Fruit fly (Drosophila melanogaster) whole organism, embryonic: ENCODE measurements around the gene CG13084.

Source experiments
- Atf6 ChIP-seq: fragments of 200-800 bp; sonication (Bioruptor generic); IDR thresholded peaks from 2 replicates; pipeline ENCODE4 v1.3.6; 2022; ENCODE audit warnings: missing biosample characterization, missing genetic modification characterization
- BtbVII ChIP-seq: fragments of 200-800 bp; sonication (Bioruptor generic); optimal IDR thresholded peaks from 3 replicates; lab custom pipeline; 2017; ENCODE audit warnings: missing biosample characterization, mild to moderate bottlenecking, missing genetic modification characterization
- CG10959 ChIP-seq: fragments of 200-800 bp; sonication (Bioruptor generic); IDR thresholded peaks from 2 replicates; pipeline ENCODE4 v1.3.6; 2022; ENCODE audit warnings: missing biosample characterization, missing genetic modification characterization
- CG11085 ChIP-seq: fragments of 200-800 bp; sonication (Bioruptor generic); IDR thresholded peaks from 2 replicates; pipeline ENCODE4 v1.3.6; 2022; ENCODE audit warnings: missing biosample characterization, missing genetic modification characterization
- CG11247 ChIP-seq: fragments of 200-800 bp; sonication (Bioruptor generic); IDR thresholded peaks from 2 replicates; pipeline ENCODE4 v1.3.6; 2022; ENCODE audit warnings: missing biosample characterization, missing genetic modification characterization
- CG12155 ChIP-seq: fragments of 200-800 bp; sonication (Bioruptor generic); optimal IDR thresholded peaks from 3 replicates; lab custom pipeline; 2016; ENCODE audit warnings: missing biosample characterization, missing genetic modification characterization
- CG14014 ChIP-seq: fragments of 200-800 bp; sonication (Bioruptor generic); IDR thresholded peaks from 2 replicates; pipeline ENCODE4 v1.3.6; 2022; ENCODE audit warnings: missing biosample characterization, missing genetic modification characterization
- CG14667 ChIP-seq: fragments of 200-800 bp; sonication (Bioruptor generic); IDR thresholded peaks from 2 replicates; pipeline ENCODE4 v1.3.6; 2022; ENCODE audit warnings: missing biosample characterization, missing genetic modification characterization
- CG14860 ChIP-seq: fragments of 200-800 bp; sonication (Bioruptor generic); IDR thresholded peaks from 3 replicates; pipeline ENCODE4 v1.3.6; 2022; ENCODE audit warnings: missing biosample characterization, missing genetic modification characterization; ENCODE audit not compliant: partially characterized antibody
- CG16779 ChIP-seq: fragments of 200-800 bp; sonication (Bioruptor generic); IDR thresholded peaks from 2 replicates; pipeline ENCODE4 v1.3.6; 2022; ENCODE audit warnings: missing biosample characterization, missing genetic modification characterization
- CG31224 ChIP-seq: fragments of 200-800 bp; sonication (Bioruptor generic); IDR thresholded peaks from 2 replicates; pipeline ENCODE4 v1.3.6; 2022; ENCODE audit warnings: missing biosample characterization, missing genetic modification characterization
- CG3163 ChIP-seq: fragments of 200-800 bp; sonication (Bioruptor generic); optimal IDR thresholded peaks from 3 replicates; lab custom pipeline; 2016; ENCODE audit warnings: missing biosample characterization, missing genetic modification characterization
- CG32532 ChIP-seq: fragments of 200-800 bp; sonication (Bioruptor generic); IDR thresholded peaks from 2 replicates; pipeline ENCODE4 v1.3.6; 2022; ENCODE audit warnings: missing biosample characterization, missing genetic modification characterization
- CG4328 ChIP-seq: fragments of 200-800 bp; sonication (Bioruptor generic); optimal IDR thresholded peaks from 3 replicates; lab custom pipeline; 2017; ENCODE audit warnings: missing biosample characterization, missing genetic modification reagents, missing genetic modification characterization
- CG7745 ChIP-seq: fragments of 200-800 bp; sonication (Bioruptor generic); optimal IDR thresholded peaks from 2 replicates; lab custom pipeline; 2018; ENCODE audit warnings: missing biosample characterization, mild to moderate bottlenecking, missing genetic modification characterization, moderate library complexity
- CG7839 ChIP-seq: fragments of 200-800 bp; sonication (Bioruptor generic); optimal IDR thresholded peaks from 3 replicates; lab custom pipeline; 2018; ENCODE audit warnings: missing biosample characterization, mild to moderate bottlenecking, missing genetic modification characterization, moderate library complexity
- CG9932 ChIP-seq: fragments of 200-800 bp; sonication (Bioruptor generic); IDR thresholded peaks from 2 replicates; pipeline ENCODE4 v1.3.6; 2022; ENCODE audit warnings: missing biosample characterization, missing genetic modification characterization
- CTCF ChIP-seq: fragments of 200-800 bp; sonication (Bioruptor generic); optimal IDR thresholded peaks from 2 replicates; lab custom pipeline; 2017; ENCODE audit warnings: missing biosample characterization, mild to moderate bottlenecking, missing genetic modification characterization, moderate library complexity
- D19A ChIP-seq: fragments of 200-800 bp; optimal IDR thresholded peaks from 3 replicates; lab custom pipeline; 2019; ENCODE audit warnings: missing biosample characterization, mild to moderate bottlenecking, missing genetic modification characterization, moderate library complexity
- Dfd ChIP-seq, 2 experiments: fragments of >200 bp; optimal IDR thresholded peaks; 2 replicates each; lab custom pipeline; 2017; ENCODE audit warnings: missing biosample characterization in 2 of 2, missing genetic modification characterization in 2 of 2
- Dref ChIP-seq: fragments of 200-800 bp; sonication (Bioruptor generic); IDR thresholded peaks from 2 replicates; pipeline ENCODE4 v1.3.6; 2022; ENCODE audit warnings: missing biosample characterization, missing genetic modification characterization
- Eip74EF ChIP-seq, 2 experiments: fragments of 200-800 bp in 1 of 2; fragments of >200 bp in 1 of 2; sonication (Bioruptor generic) in 1 of 2; optimal IDR thresholded peaks; 2 replicates each; lab custom pipeline; 2017 to 2019; ENCODE audit warnings: missing biosample characterization in 2 of 2, missing genetic modification characterization in 2 of 2, mild to moderate bottlenecking in 1 of 2, moderate library complexity in 1 of 2
- H15 ChIP-seq: fragments of 200-800 bp; sonication (Bioruptor generic); IDR thresholded peaks from 3 replicates; pipeline ENCODE4 v1.3.6; 2022; ENCODE audit warnings: missing biosample characterization, missing genetic modification characterization
- H2.0 ChIP-seq: fragments of 200-800 bp; sonication (Bioruptor generic); IDR thresholded peaks from 2 replicates; pipeline ENCODE4 v1.3.6; 2022; ENCODE audit warnings: missing biosample characterization, missing genetic modification characterization
- HHEX ChIP-seq: fragments of 200-800 bp; sonication (Bioruptor generic); optimal IDR thresholded peaks from 3 replicates; lab custom pipeline; 2017; ENCODE audit warnings: missing biosample characterization, mild to moderate bottlenecking, missing genetic modification characterization, missing genetic modification reagents
- Hmx ChIP-seq: fragments of 200-800 bp; sonication (Bioruptor generic); optimal IDR thresholded peaks from 2 replicates; lab custom pipeline; 2016; ENCODE audit warnings: missing biosample characterization, missing genetic modification characterization
- Mes4 ChIP-seq: fragments of 200-800 bp; sonication (Bioruptor generic); optimal IDR thresholded peaks from 2 replicates; lab custom pipeline; 2016; ENCODE audit warnings: missing biosample characterization, missing genetic modification characterization
- Myb ChIP-seq: fragments of 200-800 bp; sonication (Bioruptor generic); optimal IDR thresholded peaks from 2 replicates; lab custom pipeline; 2016; ENCODE audit warnings: missing biosample characterization, missing genetic modification characterization
- Ravus ChIP-seq: fragments of 200-800 bp; sonication (Bioruptor generic); IDR thresholded peaks from 2 replicates; pipeline ENCODE4 v1.3.6; 2022; ENCODE audit warnings: missing biosample characterization, missing genetic modification characterization
- Scr ChIP-seq: fragments of 200-800 bp; sonication (Bioruptor generic); IDR thresholded peaks from 2 replicates; pipeline ENCODE4 v1.3.6; 2022; ENCODE audit warnings: missing biosample characterization, missing genetic modification characterization; ENCODE audit not compliant: partially characterized antibody
- Trl ChIP-seq, 3 experiments: fragments of >200 bp in 2 of 3; fragments of 200-800 bp in 1 of 3; sonication (Bioruptor generic) in 1 of 3; optimal IDR thresholded peaks; 2 replicates in 1 of 3; 3 replicates in 2 of 3; lab custom pipeline; 2016 to 2017; ENCODE audit warnings: missing biosample characterization in 1 of 3, missing genetic modification characterization in 1 of 3
- Usf ChIP-seq: fragments of 200-800 bp; sonication (Bioruptor generic); optimal IDR thresholded peaks from 2 replicates; lab custom pipeline; 2017; ENCODE audit warnings: missing genotype, missing biosample characterization, missing genetic modification characterization
- bab2 ChIP-seq: fragments of 200-800 bp; sonication (Bioruptor generic); optimal IDR thresholded peaks from 2 replicates; lab custom pipeline; 2016; ENCODE audit warnings: missing biosample characterization, missing genetic modification characterization
- btn ChIP-seq: fragments of 200-800 bp; sonication (Bioruptor generic); optimal IDR thresholded peaks from 2 replicates; lab custom pipeline; 2016; ENCODE audit warnings: missing biosample characterization, missing genetic modification characterization
- cato ChIP-seq: fragments of 200-800 bp; sonication (Bioruptor generic); optimal IDR thresholded peaks from 2 replicates; lab custom pipeline; 2016; ENCODE audit warnings: missing biosample characterization, missing genetic modification characterization, borderline replicate concordance
- chn ChIP-seq: fragments of 200-800 bp; sonication (Bioruptor generic); optimal IDR thresholded peaks from 2 replicates; lab custom pipeline; 2016; ENCODE audit warnings: missing biosample characterization, missing genetic modification characterization
- crol ChIP-seq: fragments of 200-800 bp; sonication (Bioruptor generic); IDR thresholded peaks from 2 replicates; pipeline ENCODE4 v1.3.6; 2022; ENCODE audit warnings: missing biosample characterization, missing genetic modification characterization
- danr ChIP-seq: fragments of 200-800 bp; sonication (Bioruptor generic); IDR thresholded peaks from 2 replicates; pipeline ENCODE4 v1.3.6; 2022; ENCODE audit warnings: missing biosample characterization, missing genetic modification characterization
- dpn ChIP-seq, 2 experiments: fragments of 200-800 bp; sonication (Bioruptor generic); optimal IDR thresholded peaks; 3 replicates each; lab custom pipeline; 2016; ENCODE audit warnings: missing biosample characterization in 2 of 2, missing genetic modification characterization in 2 of 2
- gsb-n ChIP-seq: fragments of 200-800 bp; sonication (Bioruptor generic); optimal IDR thresholded peaks from 3 replicates; lab custom pipeline; 2018; ENCODE audit warnings: missing biosample characterization, mild to moderate bottlenecking, missing genetic modification characterization
- gt ChIP-seq: fragments of 200-800 bp; sonication (Bioruptor generic); IDR thresholded peaks from 2 replicates; pipeline ENCODE4 v1.3.6; 2022; ENCODE audit warnings: missing biosample characterization, missing genetic modification characterization
- hth ChIP-seq: fragments of >200 bp; optimal IDR thresholded peaks from 2 replicates; lab custom pipeline; 2017; ENCODE audit warnings: inconsistent platforms
- ind ChIP-seq: fragments of 200-800 bp; sonication (Bioruptor generic); optimal IDR thresholded peaks from 3 replicates; lab custom pipeline; 2016; ENCODE audit warnings: missing biosample characterization, missing genetic modification characterization
- jing ChIP-seq: fragments of 200-800 bp; sonication (Bioruptor generic); optimal IDR thresholded peaks from 2 replicates; lab custom pipeline; 2018; ENCODE audit warnings: missing biosample characterization, mild to moderate bottlenecking, missing genetic modification characterization
- lilli ChIP-seq: fragments of 200-800 bp; sonication (Bioruptor generic); optimal IDR thresholded peaks from 3 replicates; lab custom pipeline; 2016; ENCODE audit warnings: missing biosample characterization, missing genetic modification characterization
- mld ChIP-seq: fragments of 200-800 bp; sonication (Bioruptor generic); IDR thresholded peaks from 3 replicates; pipeline ENCODE4 v1.3.6; 2022; ENCODE audit warnings: missing biosample characterization, missing genetic modification characterization; ENCODE audit not compliant: partially characterized antibody
- odd ChIP-seq: fragments of 200-800 bp; sonication (Bioruptor generic); optimal IDR thresholded peaks from 2 replicates; lab custom pipeline; 2017; ENCODE audit warnings: missing biosample characterization, mild to moderate bottlenecking, missing genetic modification characterization
- phol ChIP-seq: fragments of 200-800 bp; sonication (Bioruptor generic); optimal IDR thresholded peaks from 3 replicates; lab custom pipeline; 2018; ENCODE audit warnings: missing biosample characterization, mild to moderate bottlenecking, missing genetic modification characterization, moderate library complexity
- psq ChIP-seq: fragments of 200-800 bp; sonication (Bioruptor generic); optimal IDR thresholded peaks from 2 replicates; lab custom pipeline; 2017; ENCODE audit warnings: missing biosample characterization, missing genetic modification characterization
- shn ChIP-seq: fragments of 200-800 bp; sonication (Bioruptor generic); optimal IDR thresholded peaks from 3 replicates; lab custom pipeline; 2016; ENCODE audit warnings: missing biosample characterization, missing genetic modification characterization
- slou ChIP-seq: fragments of 200-800 bp; sonication (Bioruptor generic); optimal IDR thresholded peaks from 3 replicates; lab custom pipeline; 2016; ENCODE audit warnings: missing biosample characterization, missing genetic modification characterization
- trh ChIP-seq: fragments of 200-800 bp; sonication (Bioruptor generic); optimal IDR thresholded peaks from 2 replicates; lab custom pipeline; 2016; ENCODE audit warnings: missing biosample characterization, missing genetic modification characterization
- unpg ChIP-seq: fragments of 200-800 bp; sonication (Bioruptor generic); optimal IDR thresholded peaks from 3 replicates; lab custom pipeline; 2018; ENCODE audit warnings: missing biosample characterization, mild to moderate bottlenecking, missing genetic modification characterization, moderate library complexity

CG13084 gene

DNA sequence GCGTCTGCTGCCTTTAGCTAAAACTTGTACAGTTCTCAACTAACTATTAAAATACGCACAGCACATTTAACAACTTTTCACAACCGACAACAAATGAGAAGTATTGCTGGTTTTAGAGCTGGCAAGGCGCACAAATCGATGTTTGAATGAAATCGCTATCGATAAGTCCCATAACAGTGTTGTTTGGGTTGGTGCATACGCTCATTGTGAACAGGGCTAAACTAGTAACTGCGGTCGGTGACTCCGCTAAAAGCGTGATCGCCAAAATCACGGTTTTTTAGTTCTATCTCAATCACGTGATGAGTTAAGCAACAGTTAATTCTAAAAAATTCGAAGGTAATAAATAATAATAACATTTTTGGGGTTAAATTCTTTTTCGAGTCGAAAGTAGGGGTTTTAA is 31.3 kb upstream of the CG13084 start, which contains the start of gene Top2 (continued):
- no peak for TF ChIP-seq CG4328
- peak; percentile 34 for TF ChIP-seq CG12155
- peak; percentile 30 for TF ChIP-seq shn (GFP tag; lab: Kevin White, UChicago)
- no peak for TF ChIP-seq hth (lab: Kevin White, UChicago)
- TF ChIP-seq Trl (optimal IDR thresholded peaks at IDR 0.05; lab: Kevin White, UChicago), result no peak
- peak; percentile 6 for TF ChIP-seq Trl (GFP tag; optimal IDR thresholded peaks at IDR 0.05; lab: Kevin White, UChicago)
- no peak for TF ChIP-seq Atf6 (GFP tag; lab: Robert Waterston, UW)
- no peak for TF ChIP-seq danr (GFP tag; lab: Robert Waterston, UW)
- peak; percentile 68; the same call in 1 of the 3 replicates for TF ChIP-seq mld (GFP tag; lab: Robert Waterston, UW)
- TF ChIP-seq Eip74EF (GFP tag; optimal IDR thresholded peaks at IDR 0.05; lab: Kevin White, UChicago), result no peak
- no peak for TF ChIP-seq CG16779 (GFP tag; lab: Robert Waterston, UW)
- no peak for TF ChIP-seq odd (GFP tag; lab: Kevin White, UChicago)
- peak; percentile 50 to 70 for TF ChIP-seq dpn (GFP tag; optimal IDR thresholded peaks at IDR 0.05; lab: Kevin White, UChicago)
- TF ChIP-seq slou, result peak; percentile 18
- no peak for TF ChIP-seq CG31224 (GFP tag; lab: Robert Waterston, UW)
- TF ChIP-seq CG14014 (GFP tag; lab: Robert Waterston, UW), result no peak
- no peak for TF ChIP-seq Ravus (GFP tag; lab: Robert Waterston, UW)
- peak; percentile 35 for TF ChIP-seq ind (GFP tag; lab: Kevin White, UChicago)
- TF ChIP-seq CG10959, result no peak
- TF ChIP-seq Usf (GFP tag; lab: Kevin White, UChicago), result peak; percentile 81
- no peak for TF ChIP-seq btn
- peak; percentile 27 for TF ChIP-seq gsb-n (tag; lab: Kevin White, UChicago)
- TF ChIP-seq Hmx (GFP tag; lab: Kevin White, UChicago), result no peak
- peak; percentile 67 for TF ChIP-seq CG9932 (GFP tag; lab: Robert Waterston, UW)
- peak; percentile 2 for TF ChIP-seq unpg (GFP tag; lab: Kevin White, UChicago)
- peak; percentile 98 for TF ChIP-seq Dref (GFP tag; lab: Robert Waterston, UW)
- TF ChIP-seq CG11247 (GFP tag; lab: Robert Waterston, UW), result no peak
- TF ChIP-seq CG14860, result peak; percentile 77
- peak; percentile 14 for TF ChIP-seq CG7839 (tag; lab: Kevin White, UChicago)
- TF ChIP-seq CG11085 (GFP tag; lab: Robert Waterston, UW), result no peak
- TF ChIP-seq Dfd (GFP tag; optimal IDR thresholded peaks at IDR 0.05; lab: Kevin White, UChicago), result no peak
- no peak for TF ChIP-seq CG3163 (GFP tag; lab: Kevin White, UChicago)
- TF ChIP-seq D19A (tag; lab: Kevin White, UChicago), result peak; percentile 18
- TF ChIP-seq CG32532 (GFP tag; lab: Robert Waterston, UW), result no peak
- TF ChIP-seq phol (tag; lab: Kevin White, UChicago), result peak; percentile 36
- no peak for TF ChIP-seq jing (GFP tag; lab: Kevin White, UChicago)
- TF ChIP-seq trh (GFP tag; lab: Kevin White, UChicago), result no peak
- TF ChIP-seq cato (GFP tag; lab: Kevin White, UChicago), result no peak
- peak; percentile 89 for TF ChIP-seq Myb (GFP tag; lab: Kevin White, UChicago)
- TF ChIP-seq BtbVII (GFP tag; lab: Kevin White, UChicago), result no peak
- no peak for TF ChIP-seq CG7745 (tag; lab: Kevin White, UChicago)
- peak; percentile 25 for TF ChIP-seq chn (GFP tag; lab: Kevin White, UChicago)
- TF ChIP-seq Mes4 (GFP tag; lab: Kevin White, UChicago), result no peak
- peak; percentile 55 for TF ChIP-seq lilli (GFP tag; lab: Kevin White, UChicago)
- no peak for TF ChIP-seq HHEX (GFP tag; lab: Kevin White, UChicago)
- TF ChIP-seq CG14667, result no peak
- TF ChIP-seq psq (GFP tag; lab: Kevin White, UChicago), result no peak
- peak; percentile 76 for TF ChIP-seq Scr (GFP tag; lab: Robert Waterston, UW)
- no peak for TF ChIP-seq gt (GFP tag; lab: Robert Waterston, UW)
- TF ChIP-seq CTCF, result peak; percentile 70
- no peak for TF ChIP-seq bab2
- no peak for TF ChIP-seq H2.0
- no peak for TF ChIP-seq H15
- TF ChIP-seq crol (GFP tag; lab: Robert Waterston, UW), result no peak
